Worm (Caenorhabditis elegans) whole organism, L4 larva: ENCODE results near the gene srx-76.

ENCODE experiments used
- aly-2 ChIP-seq: sonication (generic microtip); optimal IDR thresholded peaks from 2 replicates; lab custom pipeline; 2018; ENCODE audit warnings: missing biosample characterization, missing genetic modification characterization
- ceh-28 ChIP-seq: fragments of 150-350 bp; optimal IDR thresholded peaks from 2 replicates; lab custom pipeline; 2014; ENCODE audit warnings: missing biosample characterization, missing genetic modification reagents, missing genetic modification characterization
- daf-12 ChIP-seq: fragments of 150-350 bp; optimal IDR thresholded peaks from 2 replicates; lab custom pipeline; 2014; ENCODE audit warnings: missing biosample characterization, missing genetic modification reagents, missing genetic modification characterization
- dpl-1 ChIP-seq: fragments of 150-350 bp; optimal IDR thresholded peaks from 2 replicates; lab custom pipeline; 2014; ENCODE audit warnings: missing biosample characterization, missing genetic modification reagents, missing genetic modification characterization
- fos-1 ChIP-seq: fragments of 150-350 bp; optimal IDR thresholded peaks from 2 replicates; lab custom pipeline; 2014; ENCODE audit warnings: missing biosample characterization, missing genetic modification characterization
- mep-1 ChIP-seq: fragments of 150-350 bp; sonication (generic microtip); optimal IDR thresholded peaks from 3 replicates; lab custom pipeline; 2014; ENCODE audit warnings: missing biosample characterization, missing genetic modification characterization
- mxl-2 ChIP-seq: fragments of 200-800 bp; sonication (Bioruptor generic); conservative IDR thresholded peaks from 2 replicates; pipeline ENCODE4 v1.3.6; 2022; ENCODE audit warnings: missing genetic modification reagents, missing genetic modification characterization, missing compliant biosample characterization
- nhr-25 ChIP-seq: sonication (generic microtip); optimal IDR thresholded peaks from 2 replicates; lab custom pipeline; 2017; ENCODE audit warnings: missing genetic modification characterization, mild to moderate bottlenecking, missing compliant biosample characterization, antibody characterized with exemption, moderate library complexity, borderline replicate concordance; ENCODE audit not compliant: insufficient read depth
- snpc-4 ChIP-seq: fragments of 150-350 bp; optimal IDR thresholded peaks from 2 replicates; lab custom pipeline; 2014; ENCODE audit warnings: missing biosample characterization, missing genetic modification characterization
- vab-7 ChIP-seq: fragments of 200-800 bp; sonication (Bioruptor generic); IDR thresholded peaks from 2 replicates; pipeline ENCODE4 v1.3.6; 2022; ENCODE audit warnings: missing genetic modification reagents, missing genetic modification characterization, missing compliant biosample characterization

DNA sequence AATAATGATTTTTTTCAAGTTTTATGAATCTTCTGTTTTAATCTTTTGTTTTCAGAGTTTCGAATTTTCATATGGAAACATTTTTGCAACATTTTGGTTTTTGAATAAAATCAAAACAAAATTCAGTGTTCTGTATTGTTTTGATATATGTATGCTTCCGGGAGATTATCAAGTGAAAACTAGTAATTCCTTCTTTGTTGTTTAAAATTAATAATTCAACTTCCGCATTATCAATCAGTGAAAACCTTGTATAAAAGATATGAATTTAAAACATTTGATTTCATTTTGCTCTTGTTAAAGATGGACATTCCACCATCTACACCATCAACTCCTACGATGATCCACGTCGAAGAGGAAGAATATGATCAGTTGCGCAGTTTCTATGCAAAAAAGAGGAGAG is 11.9 kb upstream of the srx-76 start, which contains the start of gene sulp-5:
- TF ChIP-seq ceh-28 (tag; lab: Kevin White, UChicago), result no peak
- TF ChIP-seq mep-1 (tag; lab: Kevin White, UChicago), result no peak
- TF ChIP-seq mxl-2, result no peak
- TF ChIP-seq fos-1 (tag; lab: Kevin White, UChicago), result no peak
- TF ChIP-seq vab-7, result no peak
- TF ChIP-seq daf-12 (tag; lab: Kevin White, UChicago), result no peak
- TF ChIP-seq snpc-4 (tag; lab: Kevin White, UChicago), result no peak
- TF ChIP-seq aly-2 (tag; lab: Kevin White, UChicago), result no peak
- no peak for TF ChIP-seq dpl-1 (GFP tag; lab: Kevin White, UChicago)
- TF ChIP-seq nhr-25 (tag; lab: Kevin White, UChicago), result no peak
